Worm (Caenorhabditis elegans): ENCODE measurements around the gene Y43F8B.2.

Y43F8B.2 gene

DNA sequence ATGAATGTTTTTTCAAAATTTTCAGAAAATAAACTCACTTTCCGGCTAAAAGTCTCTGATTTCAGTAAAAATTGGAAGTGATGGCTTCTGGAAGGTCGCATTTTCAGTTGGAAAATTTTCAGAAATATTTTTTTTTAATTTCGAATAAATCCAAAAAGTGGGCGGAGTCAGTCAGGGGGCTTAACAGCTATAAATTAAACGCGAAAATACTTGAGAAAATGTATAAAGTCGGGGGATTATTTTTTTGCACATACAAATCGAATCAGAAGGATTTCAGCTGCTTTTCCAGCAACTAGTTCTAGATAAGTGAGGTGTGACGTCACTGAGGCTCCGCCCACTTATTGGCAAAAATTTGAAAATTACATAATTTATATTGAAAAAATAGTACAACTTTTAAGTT is at the start of gene Y43F8B.2:
TSS of gene Y43F8B.2 (minus strand) at position 101 of the 400 bp plus-strand sequence.
- TF ChIP-seq cog-1 (tag; optimal IDR thresholded peaks at IDR 0.05) = no peak
- no peak for TF ChIP-seq tab-1 (GFP tag; IDR thresholded peaks at IDR 0.05)
- no peak for TF ChIP-seq klf-2 (GFP tag; conservative IDR thresholded peaks at IDR 0.05)
- TF ChIP-seq ztf-23 (GFP tag; IDR thresholded peaks at IDR 0.05) = no peak
- no peak for TF ChIP-seq ztf-29 (GFP tag; IDR thresholded peaks at IDR 0.05)
- no peak for TF ChIP-seq T22C8.4 (GFP tag; IDR thresholded peaks at IDR 0.05)
- no peak for TF ChIP-seq flt-1 (GFP tag; IDR thresholded peaks at IDR 0.05)
- no peak for TF ChIP-seq med-1 (GFP tag; optimal IDR thresholded peaks at IDR 0.05; ENCODE audit: insufficient read depth)
- no peak for TF ChIP-seq ref-1 (GFP tag; conservative IDR thresholded peaks at IDR 0.05)

DNA sequence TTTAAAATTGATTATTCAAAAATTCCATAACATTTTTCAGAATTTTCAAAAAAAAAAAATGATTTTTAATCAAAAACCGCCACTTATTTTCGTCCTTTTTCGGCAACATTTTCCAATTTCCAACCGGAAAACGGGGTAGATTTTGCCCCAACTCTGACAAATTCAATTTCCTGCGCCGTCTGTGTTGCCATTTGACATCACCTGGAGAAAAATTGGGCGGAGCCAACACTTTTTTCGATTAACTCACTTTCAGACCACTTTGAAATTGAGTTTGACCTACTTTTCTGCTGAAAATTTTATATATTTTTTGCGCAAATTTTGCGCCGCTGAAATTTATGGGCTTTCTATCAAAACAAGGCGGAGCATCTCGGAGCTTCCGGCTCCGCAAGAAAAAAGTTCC is 49.3 kb upstream of the Y43F8B.2 start:
- TF ChIP-seq T22C8.4 (GFP tag; IDR thresholded peaks at IDR 0.05) = no peak
- TF ChIP-seq tab-1 (GFP tag; IDR thresholded peaks at IDR 0.05) = no peak
- no peak for TF ChIP-seq flt-1 (GFP tag; IDR thresholded peaks at IDR 0.05)
- no peak for TF ChIP-seq ztf-29 (GFP tag; IDR thresholded peaks at IDR 0.05)
- no peak for TF ChIP-seq ref-1 (GFP tag; conservative IDR thresholded peaks at IDR 0.05)
- no peak for TF ChIP-seq med-1 (GFP tag; optimal IDR thresholded peaks at IDR 0.05; ENCODE audit: insufficient read depth)
- TF ChIP-seq klf-2 (GFP tag; conservative IDR thresholded peaks at IDR 0.05) = no peak
- TF ChIP-seq ztf-23 (GFP tag; IDR thresholded peaks at IDR 0.05) = no peak
- no peak for TF ChIP-seq cog-1 (tag; optimal IDR thresholded peaks at IDR 0.05)

DNA sequence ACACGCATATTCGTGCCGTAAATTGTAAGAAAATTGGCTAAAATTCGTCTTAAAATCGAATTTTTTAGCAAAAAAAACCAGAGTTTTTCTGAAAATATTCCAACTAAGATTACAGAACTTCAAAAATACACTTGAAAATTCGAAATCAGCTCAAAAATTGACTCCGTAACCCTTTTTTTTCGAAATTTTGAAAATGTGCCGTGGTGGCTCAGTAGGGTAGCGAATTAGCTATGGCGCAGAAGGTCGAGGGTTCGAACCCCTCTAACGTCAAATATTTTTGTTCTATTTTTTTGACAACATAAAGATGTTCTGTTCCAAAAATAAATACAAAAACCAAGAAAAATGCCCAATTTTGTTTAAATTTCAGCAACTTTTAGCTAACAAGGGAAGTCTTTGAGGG is 46.6 kb upstream of the Y43F8B.2 start:
- TF ChIP-seq T22C8.4 (GFP tag; IDR thresholded peaks at IDR 0.05) (no peak), ztf-29 (GFP tag; IDR thresholded peaks at IDR 0.05) (no peak), flt-1 (GFP tag; IDR thresholded peaks at IDR 0.05) (no peak), klf-2 (GFP tag; conservative IDR thresholded peaks at IDR 0.05) (no peak), ref-1 (GFP tag; conservative IDR thresholded peaks at IDR 0.05) (no peak), cog-1 (tag; optimal IDR thresholded peaks at IDR 0.05) (no peak), ztf-23 (GFP tag; IDR thresholded peaks at IDR 0.05) (no peak), med-1 (GFP tag; optimal IDR thresholded peaks at IDR 0.05; ENCODE audit: insufficient read depth) (no peak), tab-1 (GFP tag; IDR thresholded peaks at IDR 0.05) (no peak)

DNA sequence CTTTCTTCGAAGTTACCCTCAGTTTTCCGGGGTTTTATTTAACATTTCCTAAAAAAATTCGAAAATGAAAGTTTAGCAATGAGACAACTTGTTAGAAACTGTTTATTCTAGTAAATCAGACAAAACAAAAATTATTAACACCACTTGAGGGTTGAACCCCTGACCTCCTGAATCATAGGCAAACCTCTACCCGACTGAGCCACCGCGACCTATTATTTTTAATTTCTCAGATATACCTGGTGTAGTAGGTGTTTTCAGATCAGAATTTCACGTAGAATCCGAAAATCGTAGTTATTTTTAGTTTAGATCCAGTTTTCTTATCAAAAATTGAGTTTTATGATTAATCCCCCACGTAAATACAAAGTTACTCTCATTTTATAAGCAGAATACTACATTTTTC is 37.2 kb upstream of the Y43F8B.2 start:
- no peak for TF ChIP-seq ztf-23 (GFP tag; IDR thresholded peaks at IDR 0.05)

DNA sequence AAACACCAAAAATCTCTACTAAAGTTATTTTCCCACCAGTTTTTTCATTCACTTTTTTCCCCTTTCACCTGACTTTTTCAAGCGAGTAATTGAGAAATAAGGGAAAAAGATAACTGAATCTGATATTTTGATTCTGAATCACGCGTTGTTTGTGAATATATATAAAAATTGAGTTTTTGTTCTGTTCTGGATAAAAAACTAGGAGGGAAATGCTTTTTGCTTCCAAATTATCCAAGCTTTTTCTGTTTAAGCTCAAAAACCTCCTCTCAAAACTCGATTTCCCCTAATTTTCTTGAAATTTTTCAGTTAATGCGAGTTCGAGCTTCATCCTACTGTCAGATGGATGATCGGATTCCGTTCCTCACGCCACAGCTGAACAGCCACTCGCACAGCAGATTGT is 32.2 kb upstream of the Y43F8B.2 start, which contains the start of gene kcnl-1:
TSS of gene kcnl-1 (plus strand) at position 301 of the 400 bp plus-strand sequence.
- no peak for TF ChIP-seq ztf-29 (GFP tag; IDR thresholded peaks at IDR 0.05)
- no peak for TF ChIP-seq ref-1 (GFP tag; conservative IDR thresholded peaks at IDR 0.05)
- TF ChIP-seq klf-2 (GFP tag; conservative IDR thresholded peaks at IDR 0.05) = no peak
- TF ChIP-seq ztf-23 (GFP tag; IDR thresholded peaks at IDR 0.05) = no peak
- TF ChIP-seq tab-1 (GFP tag; IDR thresholded peaks at IDR 0.05) = no peak
- TF ChIP-seq cog-1 (tag; optimal IDR thresholded peaks at IDR 0.05) = no peak

DNA sequence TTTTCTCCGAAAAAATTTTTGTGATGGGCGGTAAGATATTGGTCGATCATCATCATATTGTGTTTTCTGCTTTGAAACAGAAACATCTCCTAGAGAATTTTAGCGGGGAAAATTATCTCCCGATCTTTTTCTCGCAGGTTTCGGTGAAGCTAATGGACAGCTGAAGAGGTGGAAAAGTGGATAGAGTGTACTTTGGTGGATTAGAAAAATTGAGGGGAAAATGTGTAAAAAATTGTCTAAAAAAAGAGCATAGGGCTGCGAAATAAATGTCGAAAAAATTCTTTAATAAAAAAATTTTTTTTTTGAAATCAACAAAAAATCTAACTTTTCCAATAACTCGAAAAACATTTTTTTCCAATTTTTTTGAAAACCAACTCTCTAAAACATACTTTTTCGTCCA is 23.0 kb upstream of the Y43F8B.2 start, which contains the start of gene oac-1:
TSS of gene oac-1 (minus strand) at position 101 of the 400 bp plus-strand sequence.
- no peak for TF ChIP-seq ref-1 (GFP tag; conservative IDR thresholded peaks at IDR 0.05)
- no peak for TF ChIP-seq ztf-29 (GFP tag; IDR thresholded peaks at IDR 0.05)
- TF ChIP-seq T22C8.4 (GFP tag; IDR thresholded peaks at IDR 0.05) = no peak

DNA sequence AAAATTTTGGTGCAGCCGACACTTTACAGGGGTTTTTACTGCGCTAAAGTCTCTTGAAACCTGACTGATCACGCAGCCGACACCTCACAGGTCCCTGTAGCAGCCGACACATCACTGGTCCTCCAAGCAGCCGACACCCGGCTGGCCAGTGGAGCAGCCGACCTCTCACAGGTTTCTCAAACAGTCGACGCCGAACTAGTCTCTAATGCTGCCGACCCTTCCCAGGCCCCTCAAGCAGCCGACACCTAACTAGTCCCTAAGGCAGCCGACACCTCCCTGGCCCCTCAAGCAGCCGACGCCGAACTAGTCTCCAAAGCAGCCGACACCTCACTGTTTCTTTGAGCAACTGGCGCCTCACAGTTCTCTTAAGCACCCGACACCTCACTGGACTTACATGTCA is 22.4 kb upstream of the Y43F8B.2 start:
- no peak for TF ChIP-seq T22C8.4 (GFP tag; IDR thresholded peaks at IDR 0.05)
- 0 out of 2 replicates have a peak, but pooled peaks have one; percentile 36 for TF ChIP-seq ref-1 (GFP tag; conservative IDR thresholded peaks at IDR 0.05)
- TF ChIP-seq ztf-23 (GFP tag; IDR thresholded peaks at IDR 0.05) = no peak
- no peak for TF ChIP-seq flt-1 (GFP tag; IDR thresholded peaks at IDR 0.05)
- no peak for TF ChIP-seq tab-1 (GFP tag; IDR thresholded peaks at IDR 0.05)

DNA sequence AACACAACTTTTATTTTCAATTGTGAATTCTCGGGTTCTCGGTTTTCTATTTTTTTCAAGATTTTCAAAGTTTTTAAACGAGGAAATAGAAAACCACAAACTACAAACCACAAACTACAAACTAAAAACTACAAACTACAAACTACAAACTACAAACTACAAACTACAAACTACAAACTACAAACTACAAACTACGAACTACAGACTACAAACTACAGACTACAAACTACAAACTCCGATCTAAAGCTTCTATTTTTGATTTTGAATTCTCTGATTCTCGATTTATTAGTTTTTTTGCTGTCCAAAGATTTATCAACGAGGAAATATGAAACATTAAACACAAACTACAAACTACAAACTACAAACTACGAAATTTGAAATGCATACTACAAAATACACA is 17.4 kb upstream of the Y43F8B.2 start:
- TF ChIP-seq med-1 (GFP tag; optimal IDR thresholded peaks at IDR 0.05; ENCODE audit: insufficient read depth) = no peak
- no peak for TF ChIP-seq flt-1 (GFP tag; IDR thresholded peaks at IDR 0.05)
- TF ChIP-seq tab-1 (GFP tag; IDR thresholded peaks at IDR 0.05) = no peak
- 0 out of 2 replicates have a peak, but pooled peaks have one; percentile 49 for TF ChIP-seq ztf-23 (GFP tag; IDR thresholded peaks at IDR 0.05)
- no peak for TF ChIP-seq ref-1 (GFP tag; conservative IDR thresholded peaks at IDR 0.05)

DNA sequence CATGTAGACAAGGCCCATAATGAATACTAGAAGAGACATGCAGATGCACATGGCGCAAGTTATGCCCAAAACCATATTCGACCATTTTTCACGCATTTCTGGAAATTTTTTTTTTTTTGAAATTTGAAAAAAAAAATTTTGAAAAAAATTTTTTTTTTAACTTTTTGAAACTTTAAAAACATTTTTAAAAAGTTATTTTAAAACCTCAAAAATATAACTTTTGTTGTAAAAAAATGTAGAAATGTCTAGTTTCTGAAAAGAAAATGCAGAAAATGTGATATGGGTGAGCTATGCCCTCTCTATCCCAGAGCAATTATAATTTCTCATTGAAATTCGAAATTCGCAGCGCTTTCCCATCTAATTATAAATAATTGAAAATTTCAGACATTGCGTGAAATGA is 16.8 kb upstream of the Y43F8B.2 start, which contains the start of gene Y43F8B.20:
TSS of gene Y43F8B.20 (minus strand) at position 101 of the 400 bp plus-strand sequence.
- TF ChIP-seq ztf-23 (GFP tag; IDR thresholded peaks at IDR 0.05) (no peak), klf-2 (GFP tag; conservative IDR thresholded peaks at IDR 0.05) (no peak), ztf-29 (GFP tag; IDR thresholded peaks at IDR 0.05) (no peak), T22C8.4 (GFP tag; IDR thresholded peaks at IDR 0.05) (no peak), cog-1 (tag; optimal IDR thresholded peaks at IDR 0.05) (no peak), tab-1 (GFP tag; IDR thresholded peaks at IDR 0.05) (no peak), ref-1 (GFP tag; conservative IDR thresholded peaks at IDR 0.05) (no peak), med-1 (GFP tag; optimal IDR thresholded peaks at IDR 0.05; ENCODE audit: insufficient read depth) (no peak), flt-1 (GFP tag; IDR thresholded peaks at IDR 0.05) (no peak)

DNA sequence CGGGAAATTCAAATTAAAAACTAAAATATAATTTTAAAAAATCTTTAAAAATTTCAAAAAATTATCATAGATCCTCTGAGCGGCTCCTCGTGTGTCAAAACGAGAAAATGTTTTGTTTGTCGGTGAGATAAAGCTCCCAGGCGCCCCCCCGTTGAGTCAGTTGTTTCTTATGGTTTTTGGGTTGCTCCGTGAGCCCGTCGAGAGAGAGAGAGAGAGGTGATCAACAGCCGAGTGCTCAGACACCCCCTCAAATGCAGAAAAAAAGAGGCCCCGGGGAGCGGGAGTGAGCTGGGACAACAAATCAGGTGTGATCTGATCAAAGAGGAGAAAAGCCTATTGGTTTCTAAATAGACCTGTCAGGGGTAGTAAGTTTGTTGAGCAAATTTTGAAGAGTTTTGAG is 13.8 kb upstream of the Y43F8B.2 start:
- TF ChIP-seq tab-1 (GFP tag; IDR thresholded peaks at IDR 0.05) (no peak), ztf-23 (GFP tag; IDR thresholded peaks at IDR 0.05) (no peak), klf-2 (GFP tag; conservative IDR thresholded peaks at IDR 0.05) (no peak), flt-1 (GFP tag; IDR thresholded peaks at IDR 0.05) (no peak), ztf-29 (GFP tag; IDR thresholded peaks at IDR 0.05) (no peak), ref-1 (GFP tag; conservative IDR thresholded peaks at IDR 0.05) (no peak)

DNA sequence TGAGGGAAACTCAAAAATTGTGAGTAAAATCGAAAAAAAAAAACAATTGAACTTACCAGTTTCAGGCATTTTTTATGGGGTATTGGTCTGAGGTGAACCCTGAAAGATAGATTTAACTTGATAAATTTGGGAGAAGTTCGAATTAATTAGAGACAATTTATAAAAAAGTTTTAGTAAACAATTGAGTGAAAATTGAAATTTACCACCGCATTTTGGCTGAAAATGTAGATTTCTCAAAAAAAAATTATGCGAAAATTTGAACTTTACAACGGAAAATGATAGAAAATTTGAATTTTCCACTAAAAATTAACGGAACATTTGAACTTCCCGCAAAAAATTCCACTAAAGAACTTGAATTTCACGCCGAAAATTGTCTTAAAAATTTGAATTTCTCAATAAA is 13.2 kb upstream of the Y43F8B.2 start, which contains the start of gene Y43F8B.1:
TSS of gene Y43F8B.1 (minus strand) at position 101 of the 400 bp plus-strand sequence.
- no peak for TF ChIP-seq flt-1 (GFP tag; IDR thresholded peaks at IDR 0.05)
- TF ChIP-seq cog-1 (tag; optimal IDR thresholded peaks at IDR 0.05) = no peak
- no peak for TF ChIP-seq ref-1 (GFP tag; conservative IDR thresholded peaks at IDR 0.05)
- no peak for TF ChIP-seq ztf-29 (GFP tag; IDR thresholded peaks at IDR 0.05)
